Fruit fly (Drosophila melanogaster): ENCODE measurements around the gene Mhc.

The Mhc gene

dm6 chr2L:16738206-16738900 lies 28.0 kb upstream of the Mhc start, which contains the start of the genes glu and ChLD3 (continued):
- TF ChIP-seq CG7963 (GFP tag; IDR thresholded peaks at IDR 0.05; ENCODE audit: partially characterized antibody) = 0 out of 3 replicates have a peak, but pooled peaks have one; percentile 35
- TF ChIP-seq vvl (GFP tag; IDR thresholded peaks at IDR 0.05) = 0 out of 2 replicates have a peak, but pooled peaks have one; percentile 29
- peak; percentile 77 for TF ChIP-seq CG9797 (GFP tag; optimal IDR thresholded peaks at IDR 0.05)
- no peak for TF ChIP-seq Xrp1 (GFP tag; IDR thresholded peaks at IDR 0.05)
- TF ChIP-seq CG4617 (GFP tag; optimal IDR thresholded peaks at IDR 0.05; ENCODE audit: borderline replicate concordance) = peak; percentile 11
- no peak for TF ChIP-seq klu (GFP tag; IDR thresholded peaks at IDR 0.05)
- TF ChIP-seq MBD-R2 (GFP tag; IDR thresholded peaks at IDR 0.05) = peak; percentile 87
- TF ChIP-seq ttk (GFP tag; IDR thresholded peaks at IDR 0.05) = no peak
- TF ChIP-seq Ets97D (GFP tag; optimal IDR thresholded peaks at IDR 0.05) = peak; percentile 40
- peak; percentile 88 for TF ChIP-seq E2f2 (GFP tag; IDR thresholded peaks at IDR 0.05)
- no peak for TF ChIP-seq Ets65A (GFP tag)
- no peak for TF ChIP-seq CG10654 (GFP tag; optimal IDR thresholded peaks at IDR 0.05)
- no peak for TF ChIP-seq Sry-β (GFP tag; optimal IDR thresholded peaks at IDR 0.05)
- TF ChIP-seq wdn (GFP tag; IDR thresholded peaks at IDR 0.05) = no peak
- no peak for TF ChIP-seq seq (GFP tag; IDR thresholded peaks at IDR 0.05)
- peak; percentile 72 for TF ChIP-seq Med (GFP tag)
- peak; percentile 72 for TF ChIP-seq pzg (GFP tag; optimal IDR thresholded peaks at IDR 0.05)
- TF ChIP-seq CG8089 (GFP tag; optimal IDR thresholded peaks at IDR 0.05) = no peak
- no peak for TF ChIP-seq ac (GFP tag; optimal IDR thresholded peaks at IDR 0.05)
- TF ChIP-seq CG10431 (GFP tag; optimal IDR thresholded peaks at IDR 0.05) = no peak
- TF ChIP-seq knrl (GFP tag; IDR thresholded peaks at IDR 0.05; ENCODE audit: partially characterized antibody) = no peak
- TF ChIP-seq CG3847 (GFP tag; IDR thresholded peaks at IDR 0.05) = peak; percentile 35; the same call in 1 of the 2 replicates
- TF ChIP-seq CG6272 (GFP tag; IDR thresholded peaks at IDR 0.05) = no peak
- no peak for TF ChIP-seq CG9817 (tag; optimal IDR thresholded peaks at IDR 0.05)
- no peak for TF ChIP-seq CG17328 (GFP tag; IDR thresholded peaks at IDR 0.05)
- TF ChIP-seq Dp (GFP tag; optimal IDR thresholded peaks at IDR 0.05) = peak; percentile 83
- no peak for TF ChIP-seq al (GFP tag; IDR thresholded peaks at IDR 0.05)
- 0 out of 3 replicates have a peak, but pooled peaks have one; percentile 22 for TF ChIP-seq Opbp (GFP tag; IDR thresholded peaks at IDR 0.05; ENCODE audit: partially characterized antibody)
- no peak for TF ChIP-seq fru (optimal IDR thresholded peaks at IDR 0.05)
- TF ChIP-seq CG31224 (GFP tag; IDR thresholded peaks at IDR 0.05) = no peak
- TF ChIP-seq Tbp (GFP tag; optimal IDR thresholded peaks at IDR 0.05) = no peak
- TF ChIP-seq CG2116 (GFP tag; optimal IDR thresholded peaks at IDR 0.05) = peak; percentile 15
- TF ChIP-seq CG12071 (GFP tag; optimal IDR thresholded peaks at IDR 0.05) = no peak
- peak; percentile 29 for TF ChIP-seq CG17186 (GFP tag; optimal IDR thresholded peaks at IDR 0.05)
- TF ChIP-seq phol (tag; optimal IDR thresholded peaks at IDR 0.05) = peak; percentile 28
- peak; percentile 82 for TF ChIP-seq gfzf (GFP tag; optimal IDR thresholded peaks at IDR 0.05)
- no peak for TF ChIP-seq gem (tag; optimal IDR thresholded peaks at IDR 0.05)
- peak; percentile 5 for TF ChIP-seq YL-1 (GFP tag; optimal IDR thresholded peaks at IDR 0.05)
- no peak for TF ChIP-seq CG11093 (GFP tag; IDR thresholded peaks at IDR 0.05)
- no peak for TF ChIP-seq CG9609 (GFP tag; optimal IDR thresholded peaks at IDR 0.05)
- peak; percentile 34 for TF ChIP-seq CG15514 (GFP tag; optimal IDR thresholded peaks at IDR 0.05)
- TF ChIP-seq btn (GFP tag; optimal IDR thresholded peaks at IDR 0.05) = no peak
- peak; percentile 20 for TF ChIP-seq HmgZ (tag; optimal IDR thresholded peaks at IDR 0.05)
- TF ChIP-seq grn (GFP tag; optimal IDR thresholded peaks at IDR 0.05) = no peak

All from whole organism, embryonic.